Worm (Caenorhabditis elegans) whole organism, midembryonic: ENCODE data around the gene cest-8.

ENCODE experiments used
- T22C8.4 ChIP-seq: fragments of 200-800 bp; sonication (Bioruptor generic); IDR thresholded peaks from 2 replicates; pipeline ENCODE4 v1.3.6; 2022; ENCODE audit warnings: missing genetic modification characterization, missing compliant biosample characterization
- cog-1 ChIP-seq: sonication (generic microtip); optimal IDR thresholded peaks from 2 replicates; lab custom pipeline; 2016; ENCODE audit warnings: missing genetic modification characterization, missing compliant biosample characterization
- flt-1 ChIP-seq: fragments of 200-800 bp; sonication (Bioruptor generic); IDR thresholded peaks from 2 replicates; pipeline ENCODE4 v1.3.6; 2022; ENCODE audit warnings: missing genetic modification characterization, missing compliant biosample characterization
- klf-2 ChIP-seq: fragments of 200-800 bp; sonication (Bioruptor generic); conservative IDR thresholded peaks from 2 replicates; pipeline ENCODE4 v1.3.6; 2022; ENCODE audit warnings: missing genetic modification reagents, missing genetic modification characterization, missing compliant biosample characterization
- med-1 ChIP-seq: sonication (generic microtip); optimal IDR thresholded peaks from 2 replicates; lab custom pipeline; 2017; ENCODE audit warnings: missing genetic modification characterization, mild to moderate bottlenecking, missing compliant biosample characterization, antibody characterized with exemption, missing genetic modification reagents; ENCODE audit not compliant: insufficient read depth
- ref-1 ChIP-seq: fragments of 200-800 bp; sonication (Bioruptor generic); conservative IDR thresholded peaks from 2 replicates; pipeline ENCODE4 v1.3.6; 2022; ENCODE audit warnings: missing genetic modification reagents, missing genetic modification characterization, missing compliant biosample characterization
- tab-1 ChIP-seq: fragments of 200-800 bp; sonication (Bioruptor generic); IDR thresholded peaks from 2 replicates; pipeline ENCODE4 v1.3.6; 2022; ENCODE audit warnings: missing genetic modification characterization, missing compliant biosample characterization
- ztf-23 ChIP-seq: fragments of 200-800 bp; sonication (Bioruptor generic); IDR thresholded peaks from 2 replicates; pipeline ENCODE4 v1.3.6; 2022; ENCODE audit warnings: missing genetic modification reagents, missing genetic modification characterization, missing compliant biosample characterization
- ztf-29 ChIP-seq: fragments of 200-800 bp; sonication (Bioruptor generic); IDR thresholded peaks from 2 replicates; pipeline ENCODE4 v1.3.6; 2022; ENCODE audit warnings: missing genetic modification reagents, missing genetic modification characterization, missing compliant biosample characterization

ce11 chrX:12212801-12213200 is 6.7 kb upstream of the cest-8 start, which contains the start of gene cab-1:
- TF ChIP-seq T22C8.4 (GFP tag; lab: Robert Waterston, UW) (no peak), flt-1 (GFP tag; lab: Robert Waterston, UW) (no peak), tab-1 (GFP tag; lab: Robert Waterston, UW) (no peak), ref-1 (GFP tag; lab: Robert Waterston, UW) (no peak), ztf-29 (no peak), cog-1 (tag; lab: Kevin White, UChicago) (no peak), med-1 (no peak), ztf-23 (GFP tag; lab: Robert Waterston, UW) (no peak), klf-2 (no peak)
